Fruit fly (Drosophila melanogaster) whole organism, embryonic: ENCODE measurements around the gene CG17349.

Experiments used
- Ada2b ChIP-seq: fragments of 200-800 bp; sonication (Bioruptor generic); IDR thresholded peaks from 2 replicates; pipeline ENCODE4 v1.3.6; 2022; ENCODE audit warnings: missing biosample characterization, missing genetic modification characterization
- Atf6 ChIP-seq: fragments of 200-800 bp; sonication (Bioruptor generic); IDR thresholded peaks from 2 replicates; pipeline ENCODE4 v1.3.6; 2022; ENCODE audit warnings: missing biosample characterization, missing genetic modification characterization
- CG10543 ChIP-seq: fragments of 200-800 bp; sonication (Bioruptor generic); optimal IDR thresholded peaks from 3 replicates; lab custom pipeline; 2017; ENCODE audit warnings: missing biosample characterization, mild to moderate bottlenecking, missing genetic modification characterization, moderate library complexity
- CG12769 ChIP-seq: fragments of 200-800 bp; sonication (Bioruptor generic); optimal IDR thresholded peaks from 2 replicates; lab custom pipeline; 2019; ENCODE audit warnings: missing biosample characterization, mild to moderate bottlenecking, missing genetic modification characterization, moderate library complexity
- CG13296 ChIP-seq: fragments of 200-800 bp; sonication (Bioruptor generic); optimal IDR thresholded peaks from 3 replicates; lab custom pipeline; 2018; ENCODE audit warnings: missing biosample characterization, mild to moderate bottlenecking, missing genetic modification characterization
- CG14667 ChIP-seq: fragments of 200-800 bp; sonication (Bioruptor generic); IDR thresholded peaks from 2 replicates; pipeline ENCODE4 v1.3.6; 2022; ENCODE audit warnings: missing biosample characterization, missing genetic modification characterization
- CG15479 ChIP-seq: fragments of 200-800 bp; sonication (Bioruptor generic); optimal IDR thresholded peaks from 3 replicates; lab custom pipeline; 2019; ENCODE audit warnings: missing biosample characterization, mild to moderate bottlenecking, missing genetic modification characterization, moderate library complexity
- CG17361 ChIP-seq: fragments of 200-800 bp; sonication (Bioruptor generic); IDR thresholded peaks from 3 replicates; pipeline ENCODE4 v1.3.6; 2022; ENCODE audit warnings: missing biosample characterization, missing genetic modification characterization
- CG17802 ChIP-seq: fragments of 200-800 bp; sonication (Bioruptor generic); optimal IDR thresholded peaks from 2 replicates; lab custom pipeline; 2018; ENCODE audit warnings: missing biosample characterization, mild to moderate bottlenecking, missing genetic modification characterization, moderate library complexity
- CG18262 ChIP-seq: fragments of 200-800 bp; optimal IDR thresholded peaks from 3 replicates; lab custom pipeline; 2019; ENCODE audit warnings: missing biosample characterization, mild to moderate bottlenecking, missing genetic modification characterization, moderate library complexity
- CG2199 ChIP-seq: fragments of 200-800 bp; sonication (Bioruptor generic); IDR thresholded peaks from 3 replicates; pipeline ENCODE4 v1.3.6; 2022; ENCODE audit warnings: missing biosample characterization, missing genetic modification characterization
- CG2678 ChIP-seq: fragments of 200-800 bp; sonication (Bioruptor generic); optimal IDR thresholded peaks from 3 replicates; lab custom pipeline; 2019; ENCODE audit warnings: missing biosample characterization, mild to moderate bottlenecking, missing genetic modification characterization, moderate library complexity
- CG2712 ChIP-seq: fragments of 200-800 bp; optimal IDR thresholded peaks from 3 replicates; lab custom pipeline; 2019; ENCODE audit warnings: missing biosample characterization, mild to moderate bottlenecking, missing genetic modification characterization, moderate library complexity
- CG3407 ChIP-seq: fragments of 200-800 bp; sonication (Bioruptor generic); optimal IDR thresholded peaks from 2 replicates; lab custom pipeline; 2018; ENCODE audit warnings: missing biosample characterization, mild to moderate bottlenecking, missing genetic modification characterization
- CG3838 ChIP-seq: fragments of 200-800 bp; sonication (Bioruptor generic); optimal IDR thresholded peaks from 3 replicates; lab custom pipeline; 2016; ENCODE audit warnings: missing biosample characterization, missing genetic modification characterization
- CG4617 ChIP-seq: fragments of 200-800 bp; sonication (Bioruptor generic); optimal IDR thresholded peaks from 3 replicates; lab custom pipeline; 2016; ENCODE audit warnings: missing biosample characterization, missing genetic modification characterization, borderline replicate concordance
- CG7839 ChIP-seq: fragments of 200-800 bp; sonication (Bioruptor generic); optimal IDR thresholded peaks from 3 replicates; lab custom pipeline; 2018; ENCODE audit warnings: missing biosample characterization, mild to moderate bottlenecking, missing genetic modification characterization, moderate library complexity
- CG8281 ChIP-seq: fragments of 200-800 bp; sonication (Bioruptor generic); optimal IDR thresholded peaks from 2 replicates; lab custom pipeline; 2018; ENCODE audit warnings: missing biosample characterization, mild to moderate bottlenecking, missing genetic modification characterization, moderate library complexity
- Deaf1 ChIP-seq: fragments of 200-800 bp; optimal IDR thresholded peaks from 3 replicates; lab custom pipeline; 2019; ENCODE audit warnings: missing biosample characterization, mild to moderate bottlenecking, missing genetic modification characterization, moderate library complexity
- Dfd ChIP-seq, 2 experiments: fragments of >200 bp; optimal IDR thresholded peaks; 2 replicates each; lab custom pipeline; 2017; ENCODE audit warnings: missing biosample characterization in 2 of 2, missing genetic modification characterization in 2 of 2
- HLH3B ChIP-seq: fragments of 200-800 bp; sonication (Bioruptor generic); IDR thresholded peaks from 2 replicates; pipeline ENCODE4 v1.3.6; 2022; ENCODE audit warnings: missing biosample characterization, missing genetic modification characterization
- Hmx ChIP-seq: fragments of 200-800 bp; sonication (Bioruptor generic); optimal IDR thresholded peaks from 2 replicates; lab custom pipeline; 2016; ENCODE audit warnings: missing biosample characterization, missing genetic modification characterization
- MESR4 ChIP-seq: fragments of 200-800 bp; sonication (Bioruptor generic); optimal IDR thresholded peaks from 2 replicates; lab custom pipeline; 2018; ENCODE audit warnings: missing biosample characterization, mild to moderate bottlenecking, missing genetic modification characterization, moderate library complexity
- MTF-1 ChIP-seq: fragments of 200-800 bp; sonication (Bioruptor generic); optimal IDR thresholded peaks from 2 replicates; lab custom pipeline; 2018; ENCODE audit warnings: missing biosample characterization, mild to moderate bottlenecking, missing genetic modification characterization, borderline replicate concordance
- Med ChIP-seq: fragments of 200-800 bp; sonication (Bioruptor generic); peaks from one replicate; lab custom pipeline; 2016; ENCODE audit warnings: missing biosample characterization, missing genetic modification characterization, mild to moderate bottlenecking, inconsistent platforms, moderate library complexity
- Mrtf ChIP-seq: fragments of 200-800 bp; sonication (Bioruptor generic); IDR thresholded peaks from 3 replicates; pipeline ENCODE4 v1.3.6; 2022; ENCODE audit warnings: missing biosample characterization, missing genetic modification characterization
- NC2α ChIP-seq: fragments of 200-800 bp; sonication (Bioruptor generic); optimal IDR thresholded peaks from 2 replicates; lab custom pipeline; 2016; ENCODE audit warnings: missing biosample characterization, missing genetic modification characterization
- Neu2 ChIP-seq: fragments of 200-800 bp; sonication (Bioruptor generic); optimal IDR thresholded peaks from 3 replicates; lab custom pipeline; 2016; ENCODE audit warnings: missing biosample characterization, missing genetic modification characterization, borderline replicate concordance
- Poxn ChIP-seq: fragments of 200-800 bp; sonication (Bioruptor generic); IDR thresholded peaks from 2 replicates; pipeline ENCODE4 v1.3.6; 2022; ENCODE audit warnings: missing biosample characterization, missing genetic modification characterization
- Rfx ChIP-seq: fragments of 200-800 bp; sonication (Bioruptor generic); IDR thresholded peaks from 2 replicates; pipeline ENCODE4 v1.3.6; 2022; ENCODE audit warnings: missing biosample characterization, missing genetic modification characterization
- Sry-δ ChIP-seq: fragments of 200-800 bp; sonication (Bioruptor generic); optimal IDR thresholded peaks from 2 replicates; lab custom pipeline; 2016; ENCODE audit warnings: missing biosample characterization, missing genetic modification characterization
- Xbp1 ChIP-seq: fragments of 200-800 bp; sonication (Bioruptor generic); optimal IDR thresholded peaks from 3 replicates; lab custom pipeline; 2016; ENCODE audit warnings: missing biosample characterization, mild to moderate bottlenecking, missing genetic modification characterization
- Xrp1 ChIP-seq: fragments of 200-800 bp; sonication (Bioruptor generic); IDR thresholded peaks from 2 replicates; pipeline ENCODE4 v1.3.6; 2022; ENCODE audit warnings: missing biosample characterization, missing genetic modification characterization
- abd-A ChIP-seq: fragments of 200-800 bp; sonication (Bioruptor generic); optimal IDR thresholded peaks from 3 replicates; lab custom pipeline; 2019; ENCODE audit warnings: missing biosample characterization, mild to moderate bottlenecking, missing genetic modification characterization, moderate library complexity
- cg ChIP-seq: fragments of 200-800 bp; sonication (Bioruptor generic); optimal IDR thresholded peaks from 3 replicates; lab custom pipeline; 2019; ENCODE audit warnings: missing biosample characterization, mild to moderate bottlenecking, missing genetic modification characterization, moderate library complexity
- chinmo ChIP-seq: fragments of 200-800 bp; sonication (Bioruptor generic); IDR thresholded peaks from 4 replicates; pipeline ENCODE4 v1.3.6; 2022; ENCODE audit warnings: missing biosample characterization, missing genetic modification characterization; ENCODE audit not compliant: partially characterized antibody
- crol ChIP-seq: fragments of 200-800 bp; sonication (Bioruptor generic); IDR thresholded peaks from 2 replicates; pipeline ENCODE4 v1.3.6; 2022; ENCODE audit warnings: missing biosample characterization, missing genetic modification characterization
- dmrt99B ChIP-seq: fragments of 200-800 bp; sonication (Bioruptor generic); optimal IDR thresholded peaks from 2 replicates; lab custom pipeline; 2018; ENCODE audit warnings: missing biosample characterization, mild to moderate bottlenecking, missing genetic modification characterization, moderate library complexity
- en ChIP-seq: fragments of 200-800 bp; sonication (Bioruptor generic); optimal IDR thresholded peaks from 2 replicates; lab custom pipeline; 2016; ENCODE audit warnings: missing biosample characterization, missing genetic modification characterization
- gce ChIP-seq: fragments of 200-800 bp; sonication (Bioruptor generic); IDR thresholded peaks from 3 replicates; pipeline ENCODE4 v1.3.6; 2022; ENCODE audit warnings: missing biosample characterization, missing genetic modification characterization
- nmo ChIP-seq: fragments of 200-800 bp; sonication (Bioruptor generic); optimal IDR thresholded peaks from 2 replicates; lab custom pipeline; 2018; ENCODE audit warnings: missing biosample characterization, mild to moderate bottlenecking, missing genetic modification characterization, moderate library complexity
- oc ChIP-seq: fragments of 200-800 bp; sonication (Bioruptor generic); optimal IDR thresholded peaks from 2 replicates; lab custom pipeline; 2018; ENCODE audit warnings: missing biosample characterization, mild to moderate bottlenecking, missing genetic modification characterization, moderate library complexity
- salm ChIP-seq: fragments of 200-800 bp; sonication (Bioruptor generic); optimal IDR thresholded peaks from 2 replicates; lab custom pipeline; 2018; ENCODE audit warnings: missing biosample characterization, mild to moderate bottlenecking, missing genetic modification characterization
- scrt ChIP-seq: fragments of 200-800 bp; sonication (Bioruptor generic); optimal IDR thresholded peaks from 2 replicates; lab custom pipeline; 2018; ENCODE audit warnings: missing biosample characterization, mild to moderate bottlenecking, missing genetic modification characterization, moderate library complexity
- sd ChIP-seq: fragments of 200-800 bp; sonication (Bioruptor generic); optimal IDR thresholded peaks from 3 replicates; lab custom pipeline; 2018; ENCODE audit warnings: missing biosample characterization, mild to moderate bottlenecking, missing genetic modification characterization, moderate library complexity
- sr ChIP-seq: fragments of 200-800 bp; sonication (Bioruptor generic); IDR thresholded peaks from 3 replicates; pipeline ENCODE4 v1.3.6; 2022; ENCODE audit warnings: missing biosample characterization, missing genetic modification characterization
- wdn ChIP-seq: fragments of 200-800 bp; sonication (Bioruptor generic); IDR thresholded peaks from 2 replicates; pipeline ENCODE4 v1.3.6; 2022; ENCODE audit warnings: missing biosample characterization, missing genetic modification characterization
- zfh2 ChIP-seq: fragments of 200-800 bp; sonication (Bioruptor generic); optimal IDR thresholded peaks from 2 replicates; lab custom pipeline; 2016; ENCODE audit warnings: missing biosample characterization, missing genetic modification characterization

CG17349 gene

dm6 chr2L:19404804-19405203 is 34.6 kb downstream of the CG17349 start:
- TF ChIP-seq Xbp1 (GFP tag; lab: Kevin White, UChicago) (no peak), dmrt99B (no peak), CG2678 (tag; lab: Kevin White, UChicago) (no peak), CG4617 (GFP tag; lab: Kevin White, UChicago) (no peak), salm (no peak), crol (GFP tag; lab: Robert Waterston, UW) (peak; percentile 42), CG10543 (GFP tag; lab: Kevin White, UChicago) (peak; percentile 74), sr (GFP tag; lab: Robert Waterston, UW) (peak; percentile 86), chinmo (0 out of 4 replicates have a peak, but pooled peaks have one; percentile 29), Deaf1 (peak; percentile 68), wdn (GFP tag; lab: Robert Waterston, UW) (no peak), CG17802 (no peak), sd (tag; lab: Kevin White, UChicago) (peak; percentile 35), cg (GFP tag; lab: Kevin White, UChicago) (peak; percentile 4), NC2α (GFP tag; lab: Kevin White, UChicago) (no peak), MTF-1 (GFP tag; lab: Kevin White, UChicago) (peak; percentile 93), Neu2 (GFP tag; lab: Kevin White, UChicago) (no peak), CG12769 (tag; lab: Kevin White, UChicago) (peak; percentile 17), abd-A (tag; lab: Kevin White, UChicago) (peak; percentile 4)

dm6 chr2L:19405685-19406357 is 35.6 kb downstream of the CG17349 start:
- TF ChIP-seq CG3407 (GFP tag; lab: Kevin White, UChicago) (no peak), CG18262 (no peak), CG17361 (peak; percentile 34; the same call in 1 of the 3 replicates), CG2199 (no peak), Deaf1 (peak; percentile 54), CG8281 (tag; lab: Kevin White, UChicago) (no peak), CG7839 (tag; lab: Kevin White, UChicago) (no peak), HLH3B (GFP tag; lab: Robert Waterston, UW) (0 out of 2 replicates have a peak, but pooled peaks have one; percentile 9), MESR4 (GFP tag; lab: Kevin White, UChicago) (no peak), CG2712 (no peak), Med (GFP tag; lab: Kevin White, UChicago) (peak; percentile 37), oc (tag; lab: Kevin White, UChicago) (no peak), Atf6 (no peak), Rfx (GFP tag; lab: Robert Waterston, UW) (0 out of 2 replicates have a peak, but pooled peaks have one; percentile 29), CG14667 (GFP tag; lab: Robert Waterston, UW) (no peak), CG15479 (GFP tag; lab: Kevin White, UChicago) (no peak), CG3838 (GFP tag; lab: Kevin White, UChicago) (no peak), en (GFP tag; lab: Kevin White, UChicago) (no peak), Ada2b (no peak; the same call in 1 of the 2 replicates), CG13296 (GFP tag; lab: Kevin White, UChicago) (no peak), CG4617 (GFP tag; lab: Kevin White, UChicago) (no peak), Sry-δ (GFP tag; lab: Kevin White, UChicago) (no peak), CG10543 (GFP tag; lab: Kevin White, UChicago) (no peak), zfh2 (GFP tag; lab: Kevin White, UChicago) (no peak), gce (GFP tag; lab: Robert Waterston, UW) (no peak), Xrp1 (GFP tag; lab: Robert Waterston, UW) (no peak), nmo (GFP tag; lab: Kevin White, UChicago) (no peak), Poxn (GFP tag; lab: Robert Waterston, UW) (no peak), CG12769 (tag; lab: Kevin White, UChicago) (peak; percentile 84), Hmx (no peak), Dfd (GFP tag; optimal IDR thresholded peaks at IDR 0.05; lab: Kevin White, UChicago) (no peak), Mrtf (GFP tag; lab: Robert Waterston, UW) (no peak), scrt (GFP tag; lab: Kevin White, UChicago) (no peak)
